Worm (Caenorhabditis elegans) whole organism, late embryonic: ENCODE results near the gene popl-1.
A peak's percentile ranks its signal among the peaks of the same experiment; 100 is the strongest.

Source experiments
- C08G9.2 ChIP-seq: sonication (generic microtip); optimal IDR thresholded peaks from 2 replicates; lab custom pipeline; 2016; ENCODE audit warnings: mild to moderate bottlenecking, missing genetic modification characterization, moderate library complexity, missing compliant biosample characterization
- C38D4.7 ChIP-seq: fragments of 200-800 bp; sonication (Bioruptor generic); optimal IDR thresholded peaks from 2 replicates; lab custom pipeline; 2018; ENCODE audit warnings: mild to moderate bottlenecking, missing genetic modification characterization, moderate library complexity, missing compliant biosample characterization
- F13H6.1 ChIP-seq: sonication (generic microtip); optimal IDR thresholded peaks from 2 replicates; lab custom pipeline; 2016; ENCODE audit warnings: missing genetic modification characterization, missing compliant biosample characterization
- K02D7.2 ChIP-seq: sonication (generic microtip); optimal IDR thresholded peaks from 2 replicates; lab custom pipeline; 2017; ENCODE audit warnings: mild to moderate bottlenecking, missing genetic modification characterization, missing compliant biosample characterization
- T23F11.4 ChIP-seq: fragments of 200-800 bp; sonication (Bioruptor generic); optimal IDR thresholded peaks from 2 replicates; lab custom pipeline; 2018; ENCODE audit warnings: mild to moderate bottlenecking, missing genetic modification characterization, missing compliant biosample characterization
- Y22D7AL.16 ChIP-seq: sonication (generic microtip); optimal IDR thresholded peaks from 2 replicates; lab custom pipeline; 2016; ENCODE audit warnings: missing genetic modification characterization, missing compliant biosample characterization
- ahr-1 ChIP-seq: sonication (generic microtip); optimal IDR thresholded peaks from 2 replicates; lab custom pipeline; 2016; ENCODE audit warnings: missing genetic modification characterization, missing compliant biosample characterization
- ama-1 ChIP-seq: fragments of 150-350 bp; optimal IDR thresholded peaks from 2 replicates; lab custom pipeline; 2014
- ceh-14 ChIP-seq: sonication (generic microtip); optimal IDR thresholded peaks from 2 replicates; lab custom pipeline; 2016; ENCODE audit warnings: missing genotype, missing genetic modification characterization, missing compliant biosample characterization
- ceh-2 ChIP-seq: sonication (generic microtip); optimal IDR thresholded peaks from 2 replicates; lab custom pipeline; 2016; ENCODE audit warnings: missing genotype, missing genetic modification characterization, missing compliant biosample characterization
- ceh-22 ChIP-seq: sonication (generic microtip); optimal IDR thresholded peaks from 2 replicates; lab custom pipeline; 2017; ENCODE audit warnings: missing biosample characterization, missing genetic modification characterization
- ceh-24 ChIP-seq: sonication (generic microtip); optimal IDR thresholded peaks from 2 replicates; lab custom pipeline; 2016; ENCODE audit warnings: mild to moderate bottlenecking, missing genetic modification characterization, missing compliant biosample characterization
- ceh-30 ChIP-seq: fragments of 150-350 bp; optimal IDR thresholded peaks from 2 replicates; lab custom pipeline; 2014; ENCODE audit warnings: missing biosample characterization, missing genetic modification characterization
- ceh-31 ChIP-seq: sonication (generic microtip); optimal IDR thresholded peaks from 2 replicates; lab custom pipeline; 2016; ENCODE audit warnings: missing genetic modification characterization, missing compliant biosample characterization
- che-1 ChIP-seq: sonication (generic microtip); optimal IDR thresholded peaks from 2 replicates; lab custom pipeline; 2016; ENCODE audit warnings: mild to moderate bottlenecking, missing genetic modification characterization, missing compliant biosample characterization
- dve-1 ChIP-seq: sonication (generic microtip); optimal IDR thresholded peaks from 2 replicates; lab custom pipeline; 2017; ENCODE audit warnings: antibody characterized with exemption, mild to moderate bottlenecking, missing genetic modification characterization, missing compliant biosample characterization
- elt-2 ChIP-seq: sonication (generic microtip); optimal IDR thresholded peaks from 2 replicates; lab custom pipeline; 2016; ENCODE audit warnings: missing genetic modification reagents, missing genetic modification characterization, missing compliant biosample characterization
- ets-4 ChIP-seq: sonication (generic microtip); optimal IDR thresholded peaks from 2 replicates; lab custom pipeline; 2016; ENCODE audit warnings: missing genetic modification characterization, missing compliant biosample characterization
- eyg-1 ChIP-seq: sonication (generic microtip); optimal IDR thresholded peaks from 2 replicates; lab custom pipeline; 2016; ENCODE audit warnings: missing genotype, missing genetic modification characterization, missing compliant biosample characterization
- fax-1 ChIP-seq: sonication (generic microtip); optimal IDR thresholded peaks from 2 replicates; lab custom pipeline; 2016; ENCODE audit warnings: missing genotype, missing genetic modification characterization, missing compliant biosample characterization
- fkh-10 ChIP-seq: fragments of 150-350 bp; optimal IDR thresholded peaks from 2 replicates; lab custom pipeline; 2014; ENCODE audit warnings: missing biosample characterization, missing genetic modification reagents, missing genetic modification characterization
- gmeb-2 ChIP-seq: sonication (generic microtip); optimal IDR thresholded peaks from 2 replicates; lab custom pipeline; 2016; ENCODE audit warnings: missing genetic modification characterization, inconsistent platforms, missing compliant biosample characterization
- hlh-13 ChIP-seq: fragments of 200-800 bp; sonication (Bioruptor generic); optimal IDR thresholded peaks from 2 replicates; lab custom pipeline; 2018; ENCODE audit warnings: mild to moderate bottlenecking, missing genetic modification characterization, missing compliant biosample characterization
- hlh-15 ChIP-seq: sonication (generic microtip); optimal IDR thresholded peaks from 2 replicates; lab custom pipeline; 2016; ENCODE audit warnings: missing genetic modification characterization, missing compliant biosample characterization
- hlh-6 ChIP-seq: sonication (generic microtip); optimal IDR thresholded peaks from 2 replicates; lab custom pipeline; 2016; ENCODE audit warnings: missing genotype, missing genetic modification characterization, missing compliant biosample characterization
- lim-6 ChIP-seq: sonication (generic microtip); optimal IDR thresholded peaks from 2 replicates; lab custom pipeline; 2016; ENCODE audit warnings: missing genetic modification characterization, missing compliant biosample characterization
- lin-11 ChIP-seq: fragments of 200-800 bp; sonication (Bioruptor generic); optimal IDR thresholded peaks from 2 replicates; lab custom pipeline; 2018; ENCODE audit warnings: mild to moderate bottlenecking, missing genetic modification characterization, missing compliant biosample characterization
- mec-3 ChIP-seq: sonication (generic microtip); optimal IDR thresholded peaks from 2 replicates; lab custom pipeline; 2016; ENCODE audit warnings: borderline replicate concordance, missing genetic modification characterization, missing compliant biosample characterization
- nfya-1 ChIP-seq: sonication (generic microtip); optimal IDR thresholded peaks from 2 replicates; lab custom pipeline; 2017; ENCODE audit warnings: missing genetic modification characterization, mild to moderate bottlenecking, missing compliant biosample characterization, antibody characterized with exemption, moderate library complexity
- nhr-11 ChIP-seq: fragments of 150-350 bp; optimal IDR thresholded peaks from 2 replicates; lab custom pipeline; 2014; ENCODE audit warnings: missing biosample characterization, missing genetic modification characterization
- nhr-232 ChIP-seq: sonication (generic microtip); optimal IDR thresholded peaks from 2 replicates; lab custom pipeline; 2016; ENCODE audit warnings: missing genetic modification characterization, missing compliant biosample characterization
- npax-4 ChIP-seq: sonication (generic microtip); optimal IDR thresholded peaks from 2 replicates; lab custom pipeline; 2016; ENCODE audit warnings: missing genetic modification characterization, missing compliant biosample characterization
- odd-2 ChIP-seq: sonication (generic microtip); optimal IDR thresholded peaks from 2 replicates; lab custom pipeline; 2017; ENCODE audit warnings: antibody characterized with exemption, mild to moderate bottlenecking, missing genetic modification characterization, missing compliant biosample characterization
- pag-3 ChIP-seq: sonication (generic microtip); optimal IDR thresholded peaks from 2 replicates; lab custom pipeline; 2016; ENCODE audit warnings: missing compliant biosample characterization, missing genetic modification characterization, borderline replicate concordance
- pat-9 ChIP-seq: fragments of 200-800 bp; sonication (Bioruptor generic); optimal IDR thresholded peaks from 2 replicates; lab custom pipeline; 2018; ENCODE audit warnings: mild to moderate bottlenecking, missing genetic modification characterization, moderate library complexity, missing compliant biosample characterization
- pax-1 ChIP-seq: fragments of 150-350 bp; optimal IDR thresholded peaks from 2 replicates; lab custom pipeline; 2014; ENCODE audit warnings: missing biosample characterization, missing genetic modification characterization
- pha-2 ChIP-seq: sonication (generic microtip); optimal IDR thresholded peaks from 2 replicates; lab custom pipeline; 2017; ENCODE audit warnings: mild to moderate bottlenecking, missing genetic modification characterization, missing compliant biosample characterization
- pha-4 ChIP-seq: fragments of 150-350 bp; optimal IDR thresholded peaks from 2 replicates; lab custom pipeline; 2018; ENCODE audit warnings: missing biosample characterization, missing genetic modification reagents, missing genetic modification characterization
- pros-1 ChIP-seq: fragments of 150-350 bp; optimal IDR thresholded peaks from 2 replicates; lab custom pipeline; 2014; ENCODE audit warnings: missing biosample characterization, missing genetic modification reagents, missing genetic modification characterization
- rnt-1 ChIP-seq: sonication (generic microtip); optimal IDR thresholded peaks from 2 replicates; lab custom pipeline; 2016; ENCODE audit warnings: missing genetic modification characterization, missing compliant biosample characterization
- sdc-2 ChIP-seq: sonication (generic microtip); optimal IDR thresholded peaks from 2 replicates; lab custom pipeline; 2016; ENCODE audit warnings: missing genotype, missing genetic modification characterization, missing compliant biosample characterization
- sox-4 ChIP-seq: sonication (generic microtip); optimal IDR thresholded peaks from 2 replicates; lab custom pipeline; 2017; ENCODE audit warnings: mild to moderate bottlenecking, missing genetic modification characterization, inconsistent platforms, missing compliant biosample characterization
- syd-9 ChIP-seq: sonication (generic microtip); optimal IDR thresholded peaks from 2 replicates; lab custom pipeline; 2016; ENCODE audit warnings: mild to moderate bottlenecking, missing genetic modification characterization, moderate library complexity, missing compliant biosample characterization
- tbx-2 ChIP-seq: sonication (generic microtip); optimal IDR thresholded peaks from 2 replicates; lab custom pipeline; 2016; ENCODE audit warnings: missing genetic modification characterization, missing compliant biosample characterization
- ttx-3 ChIP-seq: sonication (generic microtip); optimal IDR thresholded peaks from 2 replicates; lab custom pipeline; 2016; ENCODE audit warnings: missing genetic modification reagents, missing genetic modification characterization, missing compliant biosample characterization
- unc-3 ChIP-seq, 2 experiments: fragments of 200-800 bp in 1 of 2; sonication (Bioruptor generic) in 1 of 2; sonication (generic microtip) in 1 of 2; conservative IDR thresholded peaks in 1 of 2; optimal IDR thresholded peaks in 1 of 2; 2 replicates each; pipeline versions ENCODE4 v1.3.6 to Lab custom; 2016 to 2022; ENCODE audit warnings: missing compliant biosample characterization in 2 of 2, missing genetic modification characterization in 2 of 2, missing genetic modification reagents in 1 of 2
- unc-42 ChIP-seq: sonication (generic microtip); optimal IDR thresholded peaks from 2 replicates; lab custom pipeline; 2016; ENCODE audit warnings: missing genotype, missing genetic modification characterization, missing compliant biosample characterization
- unc-55 ChIP-seq: sonication (generic microtip); optimal IDR thresholded peaks from 2 replicates; lab custom pipeline; 2017; ENCODE audit warnings: missing biosample characterization, missing genetic modification reagents, missing genetic modification characterization
- unc-86 ChIP-seq: sonication (generic microtip); optimal IDR thresholded peaks from 2 replicates; lab custom pipeline; 2016; ENCODE audit warnings: missing genetic modification characterization, missing compliant biosample characterization
- zip-5 ChIP-seq: sonication (generic microtip); optimal IDR thresholded peaks from 2 replicates; lab custom pipeline; 2016; ENCODE audit warnings: missing genetic modification characterization, missing compliant biosample characterization
- ztf-16 ChIP-seq: sonication (generic microtip); optimal IDR thresholded peaks from 2 replicates; lab custom pipeline; 2017; ENCODE audit warnings: missing genetic modification characterization, missing compliant biosample characterization

The popl-1 gene

ce11 chrIII:6454183-6454582 is 23.4 kb upstream of the popl-1 start, which contains the start of gene jhdm-1:
TSS of gene jhdm-1 (plus strand) at chrIII:6454483.
- no peak for TF ChIP-seq eyg-1 (tag; lab: Kevin White, UChicago)
- no peak for TF ChIP-seq pax-1 (tag; lab: Kevin White, UChicago)
- TF ChIP-seq ets-4, result no peak
- TF ChIP-seq Y22D7AL.16 (tag; lab: Kevin White, UChicago), result no peak
- TF ChIP-seq dve-1 (tag; lab: Kevin White, UChicago), result no peak
- no peak for TF ChIP-seq hlh-15 (tag; lab: Kevin White, UChicago)
- no peak for TF ChIP-seq pha-4
- TF ChIP-seq unc-42, result no peak
- TF ChIP-seq ceh-22, result no peak
- TF ChIP-seq elt-2 (tag; lab: Kevin White, UChicago), result no peak
- TF ChIP-seq pag-3, result no peak
- TF ChIP-seq ceh-2, result no peak
- no peak for TF ChIP-seq mec-3

ce11 chrIII:6453665-6454064 is 22.9 kb upstream of the popl-1 start:
- TF ChIP-seq zip-5 (no peak), hlh-15 (tag; lab: Kevin White, UChicago) (peak; percentile 5), sdc-2 (tag; lab: Kevin White, UChicago) (peak; percentile 55), unc-86 (tag; lab: Kevin White, UChicago) (peak; percentile 31), hlh-13 (peak; percentile 51), unc-55 (GFP tag; lab: Kevin White, UChicago) (no peak), tbx-2 (tag; lab: Kevin White, UChicago) (peak; percentile 78), pha-2 (tag; lab: Kevin White, UChicago) (peak; percentile 17), odd-2 (tag; lab: Kevin White, UChicago) (no peak), F13H6.1 (peak; percentile 54), dve-1 (tag; lab: Kevin White, UChicago) (peak; percentile 79), T23F11.4 (GFP tag; lab: Kevin White, UChicago) (peak; percentile 37), hlh-6 (tag; lab: Kevin White, UChicago) (no peak), unc-3 (GFP tag; conservative IDR thresholded peaks at IDR 0.05; lab: Robert Waterston, UW) (no peak), unc-3 (tag; optimal IDR thresholded peaks at IDR 0.05; lab: Kevin White, UChicago) (peak; percentile 36), C38D4.7 (peak; percentile 32), ceh-24 (tag; lab: Kevin White, UChicago) (no peak), C08G9.2 (tag; lab: Kevin White, UChicago) (no peak), ahr-1 (tag; lab: Kevin White, UChicago) (no peak), che-1 (tag; lab: Kevin White, UChicago) (peak; percentile 22), pat-9 (tag; lab: Kevin White, UChicago) (peak; percentile 62), nhr-232 (tag; lab: Kevin White, UChicago) (peak; percentile 28), rnt-1 (tag; lab: Kevin White, UChicago) (peak; percentile 41), npax-4 (tag; lab: Kevin White, UChicago) (no peak), ztf-16 (peak; percentile 74), nhr-11 (tag; lab: Kevin White, UChicago) (no peak), ama-1 (no peak), lin-11 (tag; lab: Kevin White, UChicago) (peak; percentile 5), ceh-31 (tag; lab: Kevin White, UChicago) (peak; percentile 75), ceh-14 (tag; lab: Kevin White, UChicago) (peak; percentile 68), K02D7.2 (tag; lab: Kevin White, UChicago) (no peak), pha-4 (no peak), unc-42 (peak; percentile 56), lim-6 (tag; lab: Kevin White, UChicago) (peak; percentile 26), syd-9 (peak; percentile 33), fkh-10 (GFP tag; lab: Kevin White, UChicago) (no peak), ttx-3 (peak; percentile 62), sox-4 (tag; lab: Kevin White, UChicago) (peak; percentile 60), pag-3 (no peak), pax-1 (tag; lab: Kevin White, UChicago) (no peak), fax-1 (tag; lab: Kevin White, UChicago) (peak; percentile 40), ceh-30 (tag; lab: Kevin White, UChicago) (peak; percentile 37), nfya-1 (tag; lab: Kevin White, UChicago) (peak; percentile 83), ceh-22 (no peak), gmeb-2 (tag; lab: Kevin White, UChicago) (peak; percentile 55), ets-4 (peak; percentile 31), pros-1 (tag; lab: Kevin White, UChicago) (peak; percentile 14)
